Worm (Caenorhabditis elegans): ENCODE results near the gene srz-97.

- TF ChIP-seq nhr-11 (tag; optimal IDR thresholded peaks at IDR 0.05) (no peak), lin-13 (GFP tag; optimal IDR thresholded peaks at IDR 0.05) (no peak), unc-55 (GFP tag; optimal IDR thresholded peaks at IDR 0.05) (no peak), R02D3.7 (tag; optimal IDR thresholded peaks at IDR 0.05) (no peak), ama-1 (optimal IDR thresholded peaks at IDR 0.05) (no peak), snpc-4 (tag; optimal IDR thresholded peaks at IDR 0.05) (no peak), ztf-4 (tag; optimal IDR thresholded peaks at IDR 0.05) (no peak), unc-62 (GFP tag; optimal IDR thresholded peaks at IDR 0.05) (no peak), egl-27 (tag; optimal IDR thresholded peaks at IDR 0.05) (no peak)
Measured at ce11 chrV:14421325-14421724, 46.7 kb downstream of the srz-97 start, which contains the start of gene dhs-22.

Data from whole organism, L2 larva.